Worm (Caenorhabditis elegans) whole organism, young adult: ENCODE data around the gene svh-5.
A peak's percentile ranks its signal among the peaks of the same experiment; 100 is the strongest.

Experiments used
- C06A6.2 ChIP-seq: fragments of 200-800 bp; sonication (Bioruptor generic); conservative IDR thresholded peaks from 2 replicates; pipeline ENCODE4 v1.3.6; 2022; ENCODE audit warnings: missing genetic modification characterization, missing compliant biosample characterization
- F10E7.11 ChIP-seq: sonication (generic microtip); optimal IDR thresholded peaks from 2 replicates; lab custom pipeline; 2017; ENCODE audit warnings: mild to moderate bottlenecking, missing genetic modification characterization, moderate library complexity, missing compliant biosample characterization
- F23B12.7 ChIP-seq: sonication (generic microtip); optimal IDR thresholded peaks from 2 replicates; lab custom pipeline; 2017; ENCODE audit warnings: missing genetic modification characterization, mild to moderate bottlenecking, missing compliant biosample characterization, antibody characterized with exemption, moderate library complexity; ENCODE audit not compliant: insufficient read depth
- F52B5.7 ChIP-seq: sonication (generic microtip); optimal IDR thresholded peaks from 2 replicates; lab custom pipeline; 2016; ENCODE audit warnings: mild to moderate bottlenecking, missing genetic modification characterization, missing compliant biosample characterization
- K12H6.12 ChIP-seq: fragments of 200-800 bp; sonication (Bioruptor generic); optimal IDR thresholded peaks from 2 replicates; lab custom pipeline; 2018; ENCODE audit warnings: mild to moderate bottlenecking, missing genetic modification characterization, missing compliant biosample characterization
- Y53F4B.3 ChIP-seq: fragments of 200-800 bp; sonication (Bioruptor generic); IDR thresholded peaks from 2 replicates; pipeline ENCODE4 v1.3.6; 2022; ENCODE audit warnings: missing genetic modification reagents, missing genetic modification characterization, missing compliant biosample characterization
- Y53G8AR.9 ChIP-seq: fragments of 200-800 bp; sonication (Bioruptor generic); conservative IDR thresholded peaks from 2 replicates; pipeline ENCODE4 v1.3.6; 2022; ENCODE audit warnings: missing genetic modification reagents, missing genetic modification characterization, missing compliant biosample characterization
- Y56A3A.18 ChIP-seq: fragments of 200-800 bp; sonication (Bioruptor generic); IDR thresholded peaks from 2 replicates; pipeline ENCODE4 v1.3.6; 2022; ENCODE audit warnings: missing genetic modification reagents, missing genetic modification characterization, missing compliant biosample characterization
- Y79H2A.3 ChIP-seq: fragments of 200-800 bp; sonication (Bioruptor generic); conservative IDR thresholded peaks from 2 replicates; pipeline ENCODE4 v1.3.6; 2022; ENCODE audit warnings: missing genetic modification reagents, missing genetic modification characterization, missing compliant biosample characterization
- aptf-3 ChIP-seq: fragments of 200-800 bp; sonication (Bioruptor generic); IDR thresholded peaks from 2 replicates; pipeline ENCODE4 v1.3.6; 2022; ENCODE audit warnings: missing genetic modification characterization, missing compliant biosample characterization
- atf-7 ChIP-seq: sonication (generic microtip); optimal IDR thresholded peaks from 2 replicates; lab custom pipeline; 2017; ENCODE audit warnings: mild to moderate bottlenecking, missing genetic modification characterization, missing compliant biosample characterization
- ceh-40 ChIP-seq: fragments of 200-800 bp; sonication (Bioruptor generic); IDR thresholded peaks from 2 replicates; pipeline ENCODE4 v1.3.6; 2022; ENCODE audit warnings: missing genetic modification characterization, missing compliant biosample characterization
- ceh-79 ChIP-seq: sonication (generic microtip); optimal IDR thresholded peaks from 2 replicates; lab custom pipeline; 2017; ENCODE audit warnings: mild to moderate bottlenecking, missing genetic modification characterization, missing compliant biosample characterization
- chd-7 ChIP-seq: sonication (generic microtip); optimal IDR thresholded peaks from 2 replicates; lab custom pipeline; 2016; ENCODE audit warnings: mild to moderate bottlenecking, missing genetic modification characterization, moderate library complexity, missing compliant biosample characterization
- dpff-1 ChIP-seq: sonication (generic microtip); optimal IDR thresholded peaks from 2 replicates; lab custom pipeline; 2017; ENCODE audit warnings: mild to moderate bottlenecking, missing genetic modification characterization, missing compliant biosample characterization
- dpl-1 ChIP-seq: fragments of 150-350 bp; optimal IDR thresholded peaks from 2 replicates; lab custom pipeline; 2014; ENCODE audit warnings: missing biosample characterization, missing genetic modification reagents, missing genetic modification characterization
- him-1 ChIP-seq: sonication (generic microtip); optimal IDR thresholded peaks from 2 replicates; lab custom pipeline; 2016; ENCODE audit warnings: missing genotype, missing genetic modification reagents, missing genetic modification characterization, missing compliant biosample characterization
- hlh-26 ChIP-seq: fragments of 200-800 bp; sonication (Bioruptor generic); conservative IDR thresholded peaks from 2 replicates; pipeline ENCODE4 v1.3.6; 2022; ENCODE audit warnings: missing genetic modification reagents, missing genetic modification characterization, missing compliant biosample characterization
- hmg-20 ChIP-seq: fragments of 200-800 bp; sonication (Bioruptor generic); IDR thresholded peaks from 2 replicates; pipeline ENCODE4 v1.3.6; 2022; ENCODE audit warnings: missing genetic modification reagents, missing genetic modification characterization, missing compliant biosample characterization
- hsf-1 ChIP-seq: fragments of 200-800 bp; sonication (Bioruptor generic); IDR thresholded peaks from 2 replicates; pipeline ENCODE4 v1.3.6; 2022; ENCODE audit warnings: missing genetic modification reagents, missing genetic modification characterization, missing compliant biosample characterization
- let-607 ChIP-seq, 2 experiments: fragments of 200-800 bp in 1 of 2; sonication (Bioruptor generic) in 1 of 2; sonication (generic microtip) in 1 of 2; optimal IDR thresholded peaks; 2 replicates each; lab custom pipeline; 2016 to 2018; ENCODE audit warnings: mild to moderate bottlenecking in 2 of 2, missing compliant biosample characterization in 2 of 2, missing genetic modification characterization in 2 of 2, moderate library complexity in 2 of 2, missing genotype in 1 of 2
- lir-1 ChIP-seq: fragments of 200-800 bp; sonication (Bioruptor generic); conservative IDR thresholded peaks from 2 replicates; pipeline ENCODE4 v1.3.6; 2022; ENCODE audit warnings: missing genetic modification reagents, missing genetic modification characterization, missing compliant biosample characterization
- madf-6 ChIP-seq: fragments of 200-800 bp; sonication (Bioruptor generic); IDR thresholded peaks from 2 replicates; pipeline ENCODE4 v1.3.6; 2022; ENCODE audit warnings: missing genetic modification reagents, missing genetic modification characterization, missing compliant biosample characterization
- nfya-2 ChIP-seq: fragments of 200-800 bp; sonication (Bioruptor generic); IDR thresholded peaks from 2 replicates; pipeline ENCODE4 v1.3.6; 2022; ENCODE audit warnings: missing genetic modification reagents, missing genetic modification characterization, missing compliant biosample characterization
- repo-1 ChIP-seq: sonication (generic microtip); optimal IDR thresholded peaks from 2 replicates; lab custom pipeline; 2017; ENCODE audit warnings: mild to moderate bottlenecking, missing genetic modification characterization, missing compliant biosample characterization
- rpc-1 ChIP-seq, 2 experiments: fragments of 150-350 bp in 1 of 2; sonication (generic microtip) in 1 of 2; optimal IDR thresholded peaks; 2 replicates each; lab custom pipeline; 2014 to 2018; ENCODE audit warnings: missing biosample characterization in 1 of 2, missing genetic modification characterization in 1 of 2, missing genetic modification reagents in 1 of 2, missing genotype in 1 of 2
- sea-2 ChIP-seq: fragments of 200-800 bp; sonication (Bioruptor generic); IDR thresholded peaks from 2 replicates; pipeline ENCODE4 v1.3.6; 2022; ENCODE audit warnings: missing genetic modification characterization, missing compliant biosample characterization
- snpc-1.3 ChIP-seq: sonication (generic microtip); optimal IDR thresholded peaks from 2 replicates; lab custom pipeline; 2017; ENCODE audit warnings: missing genetic modification characterization, mild to moderate bottlenecking, missing compliant biosample characterization, antibody characterized with exemption, moderate library complexity, missing genotype, missing genetic modification reagents; ENCODE audit not compliant: insufficient read depth
- snpc-3.4 ChIP-seq: sonication (generic microtip); optimal IDR thresholded peaks from 2 replicates; lab custom pipeline; 2017; ENCODE audit warnings: missing genetic modification characterization, mild to moderate bottlenecking, missing compliant biosample characterization, antibody characterized with exemption, moderate library complexity, missing genotype, missing genetic modification reagents
- tbp1 ChIP-seq: fragments of 200-800 bp; sonication (Bioruptor generic); optimal IDR thresholded peaks from 2 replicates; lab custom pipeline; 2018; ENCODE audit warnings: mild to moderate bottlenecking, missing genetic modification characterization, missing compliant biosample characterization
- tbx-9 ChIP-seq: sonication (generic microtip); optimal IDR thresholded peaks from 2 replicates; lab custom pipeline; 2016; ENCODE audit warnings: borderline replicate concordance, missing genetic modification characterization, inconsistent platforms, missing compliant biosample characterization
- unc-130 ChIP-seq: sonication (generic microtip); optimal IDR thresholded peaks from 2 replicates; lab custom pipeline; 2016; ENCODE audit warnings: missing genetic modification reagents, missing genetic modification characterization, missing compliant biosample characterization
- zfh-2 ChIP-seq: fragments of 200-800 bp; sonication (Bioruptor generic); conservative IDR thresholded peaks from 2 replicates; pipeline ENCODE4 v1.3.6; 2022; ENCODE audit warnings: missing genetic modification reagents, missing genetic modification characterization, missing compliant biosample characterization
- ztf-18 ChIP-seq: sonication (generic microtip); optimal IDR thresholded peaks from 2 replicates; lab custom pipeline; 2016; ENCODE audit warnings: missing genotype, mild to moderate bottlenecking, missing genetic modification characterization, missing compliant biosample characterization
- ztf-22 ChIP-seq: fragments of 200-800 bp; sonication (Bioruptor generic); optimal IDR thresholded peaks from 2 replicates; lab custom pipeline; 2018; ENCODE audit warnings: mild to moderate bottlenecking, missing genetic modification characterization, moderate library complexity, missing compliant biosample characterization
- ztf-25 ChIP-seq: fragments of 200-800 bp; sonication (Bioruptor generic); IDR thresholded peaks from 2 replicates; pipeline ENCODE4 v1.3.6; 2022; ENCODE audit warnings: missing genetic modification reagents, missing genetic modification characterization, missing compliant biosample characterization
- ztf-26 ChIP-seq: sonication (generic microtip); optimal IDR thresholded peaks from 2 replicates; lab custom pipeline; 2017; ENCODE audit warnings: missing genetic modification characterization, missing compliant biosample characterization
- ztf-3 ChIP-seq: fragments of 200-800 bp; sonication (Bioruptor generic); optimal IDR thresholded peaks from 2 replicates; lab custom pipeline; 2018; ENCODE audit warnings: mild to moderate bottlenecking, missing genetic modification characterization, missing compliant biosample characterization

The svh-5 gene

DNA sequence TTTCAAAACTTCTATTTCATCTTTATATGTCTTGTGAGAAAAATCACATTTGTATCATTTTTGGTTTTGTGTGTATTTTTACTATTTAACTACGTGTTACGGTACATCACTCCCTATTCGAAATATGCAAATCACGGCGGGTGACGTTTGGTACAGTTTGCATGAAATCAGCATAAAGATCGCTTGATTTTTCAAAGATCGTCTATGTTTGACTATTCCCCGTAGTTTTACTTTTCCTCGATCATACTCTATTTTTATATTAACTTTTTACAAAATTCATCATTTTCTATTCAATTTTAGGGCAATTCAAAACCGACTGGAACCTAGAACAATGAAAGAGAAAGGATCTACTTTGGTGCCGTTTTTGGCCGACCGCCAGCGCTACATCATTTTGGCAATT is 47.0 kb downstream of the svh-5 start, which contains the start of gene Y15E3A.4:
Gene Y15E3A.4 (plus strand): TSS at position 301 of the 400 bp plus-strand sequence.
- TF ChIP-seq dpl-1 (no peak), zfh-2 (GFP tag; lab: Robert Waterston, UW) (no peak), Y79H2A.3 (GFP tag; lab: Robert Waterston, UW) (no peak), unc-130 (GFP tag; lab: Kevin White, UChicago) (no peak), snpc-3.4 (tag; lab: Kevin White, UChicago) (no peak), tbx-9 (tag; lab: Kevin White, UChicago) (no peak), ztf-18 (tag; lab: Kevin White, UChicago) (no peak), ztf-25 (GFP tag; lab: Robert Waterston, UW) (no peak), C06A6.2 (GFP tag; lab: Robert Waterston, UW) (no peak), him-1 (no peak), hmg-20 (GFP tag; lab: Robert Waterston, UW) (no peak), ztf-3 (GFP tag; lab: Kevin White, UChicago) (no peak)

DNA sequence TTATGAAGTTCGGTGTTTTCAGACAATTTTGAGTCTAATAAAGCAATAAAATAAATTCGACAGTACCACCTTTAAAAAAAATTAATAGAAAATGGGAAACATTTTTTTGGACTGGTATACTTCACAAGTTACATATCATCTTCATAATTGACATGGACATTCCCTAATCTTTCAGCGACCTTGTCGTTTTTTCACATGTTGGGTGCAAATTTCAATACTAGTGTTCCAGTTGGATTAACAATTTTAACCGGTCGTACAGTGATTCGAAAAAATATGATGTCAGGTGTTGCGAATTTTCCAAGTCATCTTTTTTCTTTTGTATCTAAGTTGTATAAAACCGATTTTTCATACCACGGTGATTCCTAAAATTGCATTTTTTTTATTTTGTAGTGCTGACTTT is 49.3 kb downstream of the svh-5 start:
- TF ChIP-seq ztf-26 (tag; lab: Kevin White, UChicago) (no peak), ztf-22 (GFP tag; lab: Kevin White, UChicago) (no peak), madf-6 (GFP tag; lab: Robert Waterston, UW) (no peak)
- TF ChIP-seq, all 124 proteins: peak for 0

DNA sequence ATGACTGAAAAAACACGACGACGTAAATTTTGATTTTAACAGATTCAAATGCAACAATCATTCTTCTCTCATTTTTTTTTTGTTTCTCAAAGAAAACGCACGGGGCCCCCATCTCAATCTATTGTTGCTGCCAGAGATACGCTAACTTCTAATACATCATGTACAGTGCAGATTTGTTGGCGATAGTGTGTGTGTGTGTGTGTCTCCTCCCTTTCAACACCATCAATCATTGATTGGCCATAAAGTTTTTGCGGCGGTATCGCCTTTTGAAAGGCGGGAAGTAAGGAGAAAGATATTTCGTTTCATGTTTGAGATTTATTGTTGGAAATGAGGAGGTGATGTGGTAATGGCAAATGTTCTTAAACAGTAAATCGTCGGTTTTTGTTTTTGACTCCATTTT is 50.4 kb downstream of the svh-5 start:
- TF ChIP-seq ztf-26 (tag; lab: Kevin White, UChicago): peak; percentile 8
- no peak for TF ChIP-seq Y53F4B.3 (GFP tag; lab: Robert Waterston, UW)
- TF ChIP-seq, all 124 proteins: peak for 1

ce11 chrX:15325709-15326108 is 51.9 kb downstream of the svh-5 start, which contains the start of gene Y15E3A.3:
TSS of gene Y15E3A.3 (minus strand) at chrX:15325809.
- TF ChIP-seq sea-2 (GFP tag; lab: Robert Waterston, UW): no peak
- TF ChIP-seq tbp1 (GFP tag; lab: Kevin White, UChicago): no peak

- TF ChIP-seq aptf-3: no peak
- no peak for TF ChIP-seq hsf-1 (GFP tag; lab: Robert Waterston, UW)
- no peak for TF ChIP-seq nfya-2 (GFP tag; lab: Robert Waterston, UW)
- TF ChIP-seq snpc-1.3 (tag; lab: Kevin White, UChicago): no peak
- no peak for TF ChIP-seq F23B12.7 (tag; lab: Kevin White, UChicago)
- no peak for TF ChIP-seq dpff-1 (tag; lab: Kevin White, UChicago)
- no peak for TF ChIP-seq repo-1
Observed at ce11 chrX:15321791-15322190, 55.8 kb downstream of the svh-5 start.

DNA sequence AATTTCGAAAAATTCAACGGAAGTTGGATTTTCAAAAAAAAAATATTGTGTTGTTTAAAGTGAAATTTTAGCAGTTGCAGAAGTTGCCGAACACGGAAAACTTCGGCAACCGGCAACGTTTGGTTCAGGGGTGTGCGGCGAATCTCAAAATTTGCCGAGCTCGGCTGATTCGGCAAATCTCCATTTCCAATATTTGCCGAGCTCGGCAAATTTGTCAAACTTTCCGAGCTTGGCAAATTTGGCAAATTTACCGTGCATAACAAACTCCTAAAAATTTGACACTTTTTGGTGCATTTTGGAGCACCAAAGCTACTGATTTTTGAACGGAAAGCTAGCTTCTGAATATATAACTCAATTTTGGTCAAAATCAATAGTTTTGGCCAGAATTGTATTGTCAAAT is 56.4 kb downstream of the svh-5 start:
- TF ChIP-seq atf-7 (tag; lab: Kevin White, UChicago) (no peak), ceh-79 (no peak), chd-7 (tag; lab: Kevin White, UChicago) (no peak), nfya-2 (GFP tag; lab: Robert Waterston, UW) (no peak), F10E7.11 (tag; lab: Kevin White, UChicago) (no peak), lir-1 (GFP tag; lab: Robert Waterston, UW) (no peak), madf-6 (GFP tag; lab: Robert Waterston, UW) (no peak), rpc-1 (optimal IDR thresholded peaks at IDR 0.05; lab: Kevin White, UChicago) (no peak), rpc-1 (tag; optimal IDR thresholded peaks at IDR 0.05; lab: Kevin White, UChicago) (no peak), K12H6.12 (tag; lab: Kevin White, UChicago) (no peak), snpc-1.3 (tag; lab: Kevin White, UChicago) (no peak), F52B5.7 (no peak), ceh-40 (GFP tag; lab: Robert Waterston, UW) (no peak), let-607 (tag; optimal IDR thresholded peaks at IDR 0.05; lab: Kevin White, UChicago) (no peak), Y56A3A.18 (GFP tag; lab: Robert Waterston, UW) (no peak), hlh-26 (GFP tag; lab: Robert Waterston, UW) (no peak), Y53G8AR.9 (no peak)
